Fruit fly (Drosophila melanogaster): ENCODE data around the gene CG5614.
A peak's percentile ranks its signal among the peaks of the same experiment; 100 is the strongest.

The CG5614 gene

DNA sequence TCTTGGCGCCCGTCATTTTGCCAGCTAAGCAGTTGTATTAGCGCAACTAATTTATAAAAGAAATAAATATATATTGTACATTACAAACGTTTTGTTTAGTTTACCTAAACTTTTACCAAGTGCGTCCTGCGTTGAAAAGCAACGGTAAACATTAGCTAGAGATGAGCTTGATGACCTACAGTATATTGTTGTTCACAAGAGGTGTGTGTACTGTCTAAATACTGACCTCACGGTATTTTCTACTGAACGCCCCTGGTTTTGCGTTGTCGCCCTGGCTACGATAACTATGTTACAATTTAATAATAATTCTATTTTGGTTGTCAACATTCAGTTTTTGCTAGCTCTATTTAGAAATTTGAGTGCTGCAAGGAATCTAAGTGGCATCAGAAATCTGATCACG is 12.8 kb downstream of the CG5614 start, which contains the start of gene Acyp2 (continued):
- TF ChIP-seq CG17612 (GFP tag; IDR thresholded peaks at IDR 0.05) = no peak
- no peak for TF ChIP-seq da (GFP tag; optimal IDR thresholded peaks at IDR 0.05)
- TF ChIP-seq Sry-β (GFP tag; optimal IDR thresholded peaks at IDR 0.05) = no peak
- TF ChIP-seq nmo (GFP tag; optimal IDR thresholded peaks at IDR 0.05) = peak; percentile 41
- no peak for TF ChIP-seq Kr (GFP tag; optimal IDR thresholded peaks at IDR 0.05)
- no peak for TF ChIP-seq fru (optimal IDR thresholded peaks at IDR 0.05)
- no peak for TF ChIP-seq peb (GFP tag; IDR thresholded peaks at IDR 0.05)
- TF ChIP-seq Max (GFP tag; optimal IDR thresholded peaks at IDR 0.05) = peak; percentile 34
- no peak for TF ChIP-seq CkIIα-i1 (GFP tag; IDR thresholded peaks at IDR 0.05)
- no peak for TF ChIP-seq wek (GFP tag; optimal IDR thresholded peaks at IDR 0.05)
- TF ChIP-seq Med (GFP tag) = peak; percentile 89
- peak; percentile 91 for TF ChIP-seq pzg (GFP tag; optimal IDR thresholded peaks at IDR 0.05)
- TF ChIP-seq Optix (GFP tag; IDR thresholded peaks at IDR 0.05) = no peak
- no peak for TF ChIP-seq CG17359 (tag; optimal IDR thresholded peaks at IDR 0.05)
- no peak for TF ChIP-seq Lim3 (GFP tag; IDR thresholded peaks at IDR 0.05)
- no peak for TF ChIP-seq lola (GFP tag; optimal IDR thresholded peaks at IDR 0.05)
- no peak for TF ChIP-seq wor (GFP tag; IDR thresholded peaks at IDR 0.05)
- TF ChIP-seq CG15011 (GFP tag; optimal IDR thresholded peaks at IDR 0.05) = no peak
- TF ChIP-seq usp (GFP tag; optimal IDR thresholded peaks at IDR 0.05) = no peak
- no peak for TF ChIP-seq CG1024 (GFP tag; IDR thresholded peaks at IDR 0.05)
- peak; percentile 10 for TF ChIP-seq Hr3 (GFP tag; optimal IDR thresholded peaks at IDR 0.05)
- TF ChIP-seq Hmr (GFP tag; optimal IDR thresholded peaks at IDR 0.05) = peak; percentile 63
- TF ChIP-seq zen2 (GFP tag; IDR thresholded peaks at IDR 0.05; ENCODE audit: partially characterized antibody) = no peak
- TF ChIP-seq crol (GFP tag; IDR thresholded peaks at IDR 0.05) = no peak
- no peak for TF ChIP-seq toy (GFP tag; IDR thresholded peaks at IDR 0.05)
- no peak for TF ChIP-seq cg (GFP tag; optimal IDR thresholded peaks at IDR 0.05)
- no peak for TF ChIP-seq CG10543 (GFP tag; optimal IDR thresholded peaks at IDR 0.05)
- TF ChIP-seq Ets97D (GFP tag; optimal IDR thresholded peaks at IDR 0.05) = peak; percentile 80
- TF ChIP-seq CG15601 (tag; optimal IDR thresholded peaks at IDR 0.05) = peak; percentile 31
- no peak for TF ChIP-seq CG1832 (GFP tag; optimal IDR thresholded peaks at IDR 0.05)
- peak; percentile 93 for TF ChIP-seq Lhr (GFP tag; optimal IDR thresholded peaks at IDR 0.05)
- TF ChIP-seq CG13624 (GFP tag; optimal IDR thresholded peaks at IDR 0.05) = peak; percentile 27
- no peak for TF ChIP-seq HHEX (GFP tag; optimal IDR thresholded peaks at IDR 0.05)
- peak; percentile 5 for TF ChIP-seq vfl (GFP tag; optimal IDR thresholded peaks at IDR 0.05)
- peak; percentile 48 for TF ChIP-seq zfh2 (GFP tag; optimal IDR thresholded peaks at IDR 0.05)
- TF ChIP-seq CG2712 (tag; optimal IDR thresholded peaks at IDR 0.05) = peak; percentile 60
- TF ChIP-seq CG18476 (GFP tag; optimal IDR thresholded peaks at IDR 0.05) = no peak
- no peak for TF ChIP-seq CG30431 (GFP tag; optimal IDR thresholded peaks at IDR 0.05)
- TF ChIP-seq trh (GFP tag; optimal IDR thresholded peaks at IDR 0.05) = peak; percentile 19
- peak; percentile 71 for TF ChIP-seq BEAF-32 (GFP tag; optimal IDR thresholded peaks at IDR 0.05)
- TF ChIP-seq E2f2 (GFP tag; IDR thresholded peaks at IDR 0.05) = peak; percentile 66
- TF ChIP-seq CG17802 (tag; optimal IDR thresholded peaks at IDR 0.05) = peak; percentile 75
- no peak for TF ChIP-seq CG7556 (GFP tag; optimal IDR thresholded peaks at IDR 0.05)
- TF ChIP-seq CG1529 (GFP tag; optimal IDR thresholded peaks at IDR 0.05) = no peak
- peak; percentile 51 for TF ChIP-seq MESR4 (GFP tag; optimal IDR thresholded peaks at IDR 0.05)
- TF ChIP-seq dm (GFP tag; optimal IDR thresholded peaks at IDR 0.05) = peak; percentile 9
- TF ChIP-seq vvl (GFP tag; IDR thresholded peaks at IDR 0.05) = peak; percentile 66
- TF ChIP-seq bcd (GFP tag; optimal IDR thresholded peaks at IDR 0.05) = no peak
- no peak for TF ChIP-seq CG3065 (GFP tag; optimal IDR thresholded peaks at IDR 0.05)
- no peak for TF ChIP-seq CG11696 (GFP tag; IDR thresholded peaks at IDR 0.05)
- TF ChIP-seq CG7928 (GFP tag; optimal IDR thresholded peaks at IDR 0.05) = peak; percentile 98
- no peak for TF ChIP-seq Sox102F (GFP tag; optimal IDR thresholded peaks at IDR 0.05)

Data from whole organism, embryonic.